ENCODE assay signal across 1 fruit fly cellular context in genomic region chrX:7336962-7337844, dm6.
TF ChIP-seq lines count a peak whose summit lies in the region.

Gene CBP (plus strand): TSS chrX:7337352.

TF ChIP-seq in whole organism, embryonic, 481 proteins besides CTCF, POLR2A, EP300 and RAD21 (continued from another document and continues in another):
- TF ChIP-seq cwo (GFP tag; optimal IDR thresholded peaks at IDR 0.05; lab: Kevin White, UChicago): peak; percentile 94
- peak; percentile 97 for TF ChIP-seq CG9609 (GFP tag; optimal IDR thresholded peaks at IDR 0.05; lab: Kevin White, UChicago)
- TF ChIP-seq Usf (GFP tag; optimal IDR thresholded peaks at IDR 0.05; lab: Kevin White, UChicago): peak; percentile 95
- TF ChIP-seq dati (GFP tag; IDR thresholded peaks at IDR 0.05; lab: Robert Waterston, UW): peak; percentile 88
- TF ChIP-seq CG6272 (GFP tag; IDR thresholded peaks at IDR 0.05; lab: Robert Waterston, UW): peak; percentile 88
- peak; percentile 89 for TF ChIP-seq CG31224 (GFP tag; IDR thresholded peaks at IDR 0.05; lab: Robert Waterston, UW)
- peak; percentile 91 for TF ChIP-seq vfl (GFP tag; optimal IDR thresholded peaks at IDR 0.05; lab: Kevin White, UChicago)
- peak; percentile 81 for TF ChIP-seq MESR4 (GFP tag; optimal IDR thresholded peaks at IDR 0.05; lab: Kevin White, UChicago)
- peak; percentile 78 for TF ChIP-seq zfh2 (GFP tag; optimal IDR thresholded peaks at IDR 0.05; lab: Kevin White, UChicago)
- TF ChIP-seq Mes4 (GFP tag; optimal IDR thresholded peaks at IDR 0.05; lab: Kevin White, UChicago): peak; percentile 98
- peak; percentile 93 for TF ChIP-seq Bdp1 (GFP tag; optimal IDR thresholded peaks at IDR 0.05; lab: Kevin White, UChicago)
- peak; percentile 94 for TF ChIP-seq ERR (GFP tag; optimal IDR thresholded peaks at IDR 0.05; lab: Kevin White, UChicago)
- peak; percentile 97 for TF ChIP-seq CG15696 (tag; optimal IDR thresholded peaks at IDR 0.05; lab: Kevin White, UChicago)
- peak; percentile 86 for TF ChIP-seq CG17612 (GFP tag; IDR thresholded peaks at IDR 0.05; lab: Robert Waterston, UW)
- peak; percentile 96 for TF ChIP-seq CG9817 (tag; optimal IDR thresholded peaks at IDR 0.05; lab: Kevin White, UChicago)
- peak; percentile 95 for TF ChIP-seq CG31441 (GFP tag; IDR thresholded peaks at IDR 0.05; lab: Robert Waterston, UW)
- TF ChIP-seq CG1792 (GFP tag; optimal IDR thresholded peaks at IDR 0.05; lab: Kevin White, UChicago): peak; percentile 95
- TF ChIP-seq Pdp1 (GFP tag; optimal IDR thresholded peaks at IDR 0.05; lab: Kevin White, UChicago): peak; percentile 97 to 98
- peak; percentile 91 for TF ChIP-seq CG2889 (GFP tag; IDR thresholded peaks at IDR 0.05; lab: Robert Waterston, UW)
- TF ChIP-seq mam (GFP tag; optimal IDR thresholded peaks at IDR 0.05; lab: Kevin White, UChicago): peak; percentile 96
- peak; percentile 93 for TF ChIP-seq Gsc (GFP tag; IDR thresholded peaks at IDR 0.05; lab: Robert Waterston, UW)
- no peak for TF ChIP-seq lov (optimal IDR thresholded peaks at IDR 0.05; lab: Kevin White, UChicago)
- TF ChIP-seq lov (GFP tag; IDR thresholded peaks at IDR 0.05; lab: Robert Waterston, UW): peak; percentile 94
- TF ChIP-seq Antp (GFP tag; optimal IDR thresholded peaks at IDR 0.05; lab: Kevin White, UChicago): peak; percentile 98
- TF ChIP-seq CG12942 (GFP tag; optimal IDR thresholded peaks at IDR 0.05; lab: Kevin White, UChicago): peak; percentile 96
- peak; percentile 91 for TF ChIP-seq CG5953 (GFP tag; IDR thresholded peaks at IDR 0.05; lab: Robert Waterston, UW)
- TF ChIP-seq inv (GFP tag; IDR thresholded peaks at IDR 0.05; lab: Robert Waterston, UW; ENCODE audit: partially characterized antibody): no peak
- TF ChIP-seq CG10543 (GFP tag; optimal IDR thresholded peaks at IDR 0.05; lab: Kevin White, UChicago): peak; percentile 92
- TF ChIP-seq tgo (GFP tag; IDR thresholded peaks at IDR 0.05; lab: Robert Waterston, UW): peak; percentile 94
- peak; percentile 97 for TF ChIP-seq Blimp-1 (GFP tag; optimal IDR thresholded peaks at IDR 0.05; lab: Kevin White, UChicago)
- peak; percentile 94 for TF ChIP-seq H15 (GFP tag; IDR thresholded peaks at IDR 0.05; lab: Robert Waterston, UW)
- peak; percentile 99 for TF ChIP-seq CG12219 (GFP tag; optimal IDR thresholded peaks at IDR 0.05; lab: Kevin White, UChicago)
- TF ChIP-seq esg (GFP tag; conservative IDR thresholded peaks at IDR 0.05; lab: Robert Waterston, UW): peak; percentile 95
- TF ChIP-seq CG7928 (GFP tag; optimal IDR thresholded peaks at IDR 0.05; lab: Kevin White, UChicago): peak; percentile 74
- TF ChIP-seq CG16779 (GFP tag; IDR thresholded peaks at IDR 0.05; lab: Robert Waterston, UW): peak; percentile 73; the same call in 1 of the 2 replicates
- peak; percentile 98 for TF ChIP-seq CG15601 (tag; optimal IDR thresholded peaks at IDR 0.05; lab: Kevin White, UChicago)
- TF ChIP-seq CG12769 (tag; optimal IDR thresholded peaks at IDR 0.05; lab: Kevin White, UChicago): peak; percentile 98
- TF ChIP-seq Xbp1 (GFP tag; optimal IDR thresholded peaks at IDR 0.05; lab: Kevin White, UChicago): peak; percentile 98
- TF ChIP-seq cad (GFP tag; optimal IDR thresholded peaks at IDR 0.05; lab: Kevin White, UChicago): no peak
- TF ChIP-seq crp (GFP tag; optimal IDR thresholded peaks at IDR 0.05; lab: Kevin White, UChicago): peak; percentile 23 to 77
- TF ChIP-seq fd3F (GFP tag; optimal IDR thresholded peaks at IDR 0.05; lab: Kevin White, UChicago): peak; percentile 94
- TF ChIP-seq CG9876 (GFP tag; optimal IDR thresholded peaks at IDR 0.05; lab: Kevin White, UChicago): peak; percentile 90
- peak; percentile 99 for TF ChIP-seq ac (GFP tag; optimal IDR thresholded peaks at IDR 0.05; lab: Kevin White, UChicago)
- TF ChIP-seq zen (tag; optimal IDR thresholded peaks at IDR 0.05; lab: Kevin White, UChicago): peak; percentile 98
- peak; percentile 85 for TF ChIP-seq Dbx (GFP tag; IDR thresholded peaks at IDR 0.05; lab: Robert Waterston, UW)
- no peak for TF ChIP-seq CG1832 (GFP tag; optimal IDR thresholded peaks at IDR 0.05; lab: Kevin White, UChicago)
- TF ChIP-seq toy (GFP tag; IDR thresholded peaks at IDR 0.05; lab: Robert Waterston, UW): peak; percentile 80
- TF ChIP-seq CoRest (tag; optimal IDR thresholded peaks at IDR 0.05; lab: Kevin White, UChicago): peak; percentile 98
- TF ChIP-seq CG15011 (GFP tag; optimal IDR thresholded peaks at IDR 0.05; lab: Kevin White, UChicago): peak; percentile 96
- peak; percentile 98 for TF ChIP-seq CG14710 (tag; optimal IDR thresholded peaks at IDR 0.05; lab: Kevin White, UChicago)
- TF ChIP-seq CG4282 (GFP tag; optimal IDR thresholded peaks at IDR 0.05; lab: Kevin White, UChicago): peak; percentile 83
- peak; percentile 93 for TF ChIP-seq CG14667 (GFP tag; IDR thresholded peaks at IDR 0.05; lab: Robert Waterston, UW)
- peak; percentile 92 for TF ChIP-seq emc (GFP tag; optimal IDR thresholded peaks at IDR 0.05; lab: Kevin White, UChicago)
- peak; percentile 96 for TF ChIP-seq lilli (GFP tag; optimal IDR thresholded peaks at IDR 0.05; lab: Kevin White, UChicago)
- TF ChIP-seq nom (GFP tag; optimal IDR thresholded peaks at IDR 0.05; lab: Kevin White, UChicago): peak; percentile 92
- TF ChIP-seq sima (GFP tag; optimal IDR thresholded peaks at IDR 0.05; lab: Kevin White, UChicago): peak; percentile 88
- peak; percentile 98 for TF ChIP-seq CG8089 (GFP tag; optimal IDR thresholded peaks at IDR 0.05; lab: Kevin White, UChicago)
- TF ChIP-seq ATbp (GFP tag; optimal IDR thresholded peaks at IDR 0.05; lab: Kevin White, UChicago): peak; percentile 99
- TF ChIP-seq Ada2b (GFP tag; IDR thresholded peaks at IDR 0.05; lab: Robert Waterston, UW): peak; percentile 93
- peak; percentile 96 for TF ChIP-seq chm (GFP tag; IDR thresholded peaks at IDR 0.05; lab: Robert Waterston, UW)
- TF ChIP-seq sob (GFP tag; IDR thresholded peaks at IDR 0.05; lab: Robert Waterston, UW): peak; percentile 93
- TF ChIP-seq Lpt (GFP tag; optimal IDR thresholded peaks at IDR 0.05; lab: Kevin White, UChicago): no peak
- peak; percentile 95 to 98 for TF ChIP-seq Hr51 (GFP tag; optimal IDR thresholded peaks at IDR 0.05; lab: Kevin White, UChicago)
- peak; percentile 79 for TF ChIP-seq bigmax (GFP tag; optimal IDR thresholded peaks at IDR 0.05; lab: Kevin White, UChicago)
- TF ChIP-seq Side (GFP tag; optimal IDR thresholded peaks at IDR 0.05; lab: Kevin White, UChicago): peak; percentile 98
- TF ChIP-seq CG8359 (GFP tag; optimal IDR thresholded peaks at IDR 0.05; lab: Kevin White, UChicago; ENCODE audit: borderline replicate concordance): peak; percentile 95
- peak; percentile 95 to 99 for TF ChIP-seq bsh (GFP tag; optimal IDR thresholded peaks at IDR 0.05; lab: Kevin White, UChicago)
- peak; percentile 97 for TF ChIP-seq grau (tag; optimal IDR thresholded peaks at IDR 0.05; lab: Kevin White, UChicago)
- peak; percentile 75; the same call in 2 of the 3 replicates for TF ChIP-seq z (GFP tag; IDR thresholded peaks at IDR 0.05; lab: Robert Waterston, UW)
- peak; percentile 97 for TF ChIP-seq CG18476 (GFP tag; optimal IDR thresholded peaks at IDR 0.05; lab: Kevin White, UChicago)
- peak; percentile 79 for TF ChIP-seq Sry-β (GFP tag; optimal IDR thresholded peaks at IDR 0.05; lab: Kevin White, UChicago)
- TF ChIP-seq crol (GFP tag; IDR thresholded peaks at IDR 0.05; lab: Robert Waterston, UW): peak; percentile 95
- peak; percentile 90 for TF ChIP-seq CG7357 (GFP tag; IDR thresholded peaks at IDR 0.05; lab: Robert Waterston, UW)
- TF ChIP-seq prd (optimal IDR thresholded peaks at IDR 0.05; lab: Kevin White, UChicago): no peak
- peak; percentile 97 for TF ChIP-seq prd (GFP tag; IDR thresholded peaks at IDR 0.05; lab: Robert Waterston, UW)
- TF ChIP-seq Dp (GFP tag; optimal IDR thresholded peaks at IDR 0.05; lab: Kevin White, UChicago): peak; percentile 26
- peak; percentile 98 for TF ChIP-seq Asciz (GFP tag; optimal IDR thresholded peaks at IDR 0.05; lab: Kevin White, UChicago)
- peak; percentile 89 for TF ChIP-seq CG11093 (GFP tag; IDR thresholded peaks at IDR 0.05; lab: Robert Waterston, UW)
- peak; percentile 95 for TF ChIP-seq Atf6 (GFP tag; IDR thresholded peaks at IDR 0.05; lab: Robert Waterston, UW)
- TF ChIP-seq kay (GFP tag; optimal IDR thresholded peaks at IDR 0.05; lab: Kevin White, UChicago): peak; percentile 95
- TF ChIP-seq CkIIα-i1 (GFP tag; IDR thresholded peaks at IDR 0.05; lab: Robert Waterston, UW): 0 out of 2 replicates have a peak, but pooled peaks have one; percentile 53
- peak; percentile 86 for TF ChIP-seq cg (GFP tag; optimal IDR thresholded peaks at IDR 0.05; lab: Kevin White, UChicago)
- TF ChIP-seq CG2712 (tag; optimal IDR thresholded peaks at IDR 0.05; lab: Kevin White, UChicago): peak; percentile 99
- TF ChIP-seq CG6689 (GFP tag; IDR thresholded peaks at IDR 0.05; lab: Robert Waterston, UW): peak; percentile 96
- TF ChIP-seq Hey (tag; optimal IDR thresholded peaks at IDR 0.05; lab: Kevin White, UChicago): peak; percentile 85
- TF ChIP-seq Elba2 (GFP tag; optimal IDR thresholded peaks at IDR 0.05; lab: Kevin White, UChicago): peak; percentile 79
- peak; percentile 92 for TF ChIP-seq CG11456 (GFP tag; IDR thresholded peaks at IDR 0.05; lab: Robert Waterston, UW)
- peak; percentile 69 for TF ChIP-seq ftz-f1 (GFP tag; optimal IDR thresholded peaks at IDR 0.05; lab: Kevin White, UChicago)
- peak; percentile 75 for TF ChIP-seq CG4360 (GFP tag; IDR thresholded peaks at IDR 0.05; lab: Robert Waterston, UW)
- TF ChIP-seq CG33213 (GFP tag; optimal IDR thresholded peaks at IDR 0.05; lab: Kevin White, UChicago): peak; percentile 97
- peak; percentile 97 for TF ChIP-seq tio (GFP tag; optimal IDR thresholded peaks at IDR 0.05; lab: Kevin White, UChicago)
- peak; percentile 97 for TF ChIP-seq croc (GFP tag; conservative IDR thresholded peaks at IDR 0.05; lab: Robert Waterston, UW)
- peak; percentile 57 for TF ChIP-seq GATAe (GFP tag; conservative IDR thresholded peaks at IDR 0.05; lab: Robert Waterston, UW)
- peak; percentile 98 for TF ChIP-seq az2 (GFP tag; optimal IDR thresholded peaks at IDR 0.05; lab: Kevin White, UChicago)
- peak; percentile 98 for TF ChIP-seq org-1 (GFP tag; optimal IDR thresholded peaks at IDR 0.05; lab: Kevin White, UChicago)
- TF ChIP-seq Mrtf (GFP tag; IDR thresholded peaks at IDR 0.05; lab: Robert Waterston, UW): peak; percentile 95
- TF ChIP-seq Awh (GFP tag; IDR thresholded peaks at IDR 0.05; lab: Robert Waterston, UW): peak; percentile 96
- peak; percentile 94 for TF ChIP-seq tup (GFP tag; optimal IDR thresholded peaks at IDR 0.05; lab: Kevin White, UChicago)
- TF ChIP-seq unpg (GFP tag; optimal IDR thresholded peaks at IDR 0.05; lab: Kevin White, UChicago): peak; percentile 99
- TF ChIP-seq Poxn (GFP tag; IDR thresholded peaks at IDR 0.05; lab: Robert Waterston, UW): peak; percentile 67
- TF ChIP-seq Six4 (GFP tag; optimal IDR thresholded peaks at IDR 0.05; lab: Kevin White, UChicago): peak; percentile 98
- TF ChIP-seq CG14441 (GFP tag; IDR thresholded peaks at IDR 0.05; lab: Robert Waterston, UW): peak; percentile 93
- peak; percentile 98 for TF ChIP-seq salm (tag; optimal IDR thresholded peaks at IDR 0.05; lab: Kevin White, UChicago)
- TF ChIP-seq CG4404 (GFP tag; IDR thresholded peaks at IDR 0.05; lab: Robert Waterston, UW): peak; percentile 93
- peak; percentile 97 for TF ChIP-seq CG4707 (GFP tag; optimal IDR thresholded peaks at IDR 0.05; lab: Kevin White, UChicago)
- TF ChIP-seq CG10321 (GFP tag; IDR thresholded peaks at IDR 0.05; lab: Robert Waterston, UW): peak; percentile 76
- peak; percentile 93 for TF ChIP-seq eyg (GFP tag; optimal IDR thresholded peaks at IDR 0.05; lab: Kevin White, UChicago)
- peak; percentile 100 for TF ChIP-seq CG11696 (GFP tag; IDR thresholded peaks at IDR 0.05; lab: Robert Waterston, UW)
- peak; percentile 94 for TF ChIP-seq scrt (GFP tag; optimal IDR thresholded peaks at IDR 0.05; lab: Kevin White, UChicago)
- TF ChIP-seq zf30C (GFP tag; optimal IDR thresholded peaks at IDR 0.05; lab: Kevin White, UChicago): no peak
- peak; percentile 98 for TF ChIP-seq PHDP (tag; optimal IDR thresholded peaks at IDR 0.05; lab: Kevin White, UChicago)
- no peak for TF ChIP-seq Tbp (GFP tag; optimal IDR thresholded peaks at IDR 0.05; lab: Kevin White, UChicago)
- peak; percentile 93 for TF ChIP-seq danr (GFP tag; IDR thresholded peaks at IDR 0.05; lab: Robert Waterston, UW)
- no peak for TF ChIP-seq CG14860 (GFP tag; IDR thresholded peaks at IDR 0.05; lab: Robert Waterston, UW; ENCODE audit: partially characterized antibody)
- TF ChIP-seq sna (GFP tag; IDR thresholded peaks at IDR 0.05; lab: Robert Waterston, UW; ENCODE audit: partially characterized antibody): no peak
- peak; percentile 95 for TF ChIP-seq CG2120 (GFP tag; optimal IDR thresholded peaks at IDR 0.05; lab: Kevin White, UChicago)
- TF ChIP-seq tll (GFP tag; optimal IDR thresholded peaks at IDR 0.05; lab: Kevin White, UChicago): peak in 1 of 2 experiments; percentile 73
- TF ChIP-seq ato (GFP tag; IDR thresholded peaks at IDR 0.05; lab: Robert Waterston, UW; ENCODE audit: partially characterized antibody): 0 out of 2 replicates have a peak, but pooled peaks have one; percentile 33
- TF ChIP-seq ken (GFP tag; IDR thresholded peaks at IDR 0.05; lab: Robert Waterston, UW): peak; percentile 94
- TF ChIP-seq CG17361 (GFP tag; IDR thresholded peaks at IDR 0.05; lab: Robert Waterston, UW): peak; percentile 92
- peak; percentile 97 for TF ChIP-seq ems (GFP tag; optimal IDR thresholded peaks at IDR 0.05; lab: Kevin White, UChicago)
- peak; percentile 96 for TF ChIP-seq tx (GFP tag; optimal IDR thresholded peaks at IDR 0.05; lab: Kevin White, UChicago)
- TF ChIP-seq CG17829 (tag; optimal IDR thresholded peaks at IDR 0.05; lab: Kevin White, UChicago): peak; percentile 99
- TF ChIP-seq D19A (tag; optimal IDR thresholded peaks at IDR 0.05; lab: Kevin White, UChicago): peak; percentile 97
- TF ChIP-seq insv (GFP tag; optimal IDR thresholded peaks at IDR 0.05; lab: Kevin White, UChicago): peak; percentile 62 to 73
- TF ChIP-seq NC2α (GFP tag; optimal IDR thresholded peaks at IDR 0.05; lab: Kevin White, UChicago): peak; percentile 96
- TF ChIP-seq CG13424 (tag; optimal IDR thresholded peaks at IDR 0.05; lab: Kevin White, UChicago): peak; percentile 98
- peak; percentile 67 for TF ChIP-seq Sry-δ (GFP tag; optimal IDR thresholded peaks at IDR 0.05; lab: Kevin White, UChicago)
- TF ChIP-seq luna (GFP tag; optimal IDR thresholded peaks at IDR 0.05; lab: Kevin White, UChicago): peak; percentile 92
- TF ChIP-seq wor (GFP tag; IDR thresholded peaks at IDR 0.05; lab: Robert Waterston, UW): peak; percentile 95
- peak; percentile 95 for TF ChIP-seq Max (GFP tag; optimal IDR thresholded peaks at IDR 0.05; lab: Kevin White, UChicago)
- peak; percentile 97 for TF ChIP-seq Ptx1 (GFP tag; IDR thresholded peaks at IDR 0.05; lab: Robert Waterston, UW)
